Fruit fly (Drosophila melanogaster) whole organism, pupa: ENCODE data around the gene CG14185.

Source experiments
- CG10348 ChIP-seq: fragments of 200-800 bp; sonication (Bioruptor generic); IDR thresholded peaks from 2 replicates; pipeline ENCODE4 v1.3.6; 2022; ENCODE audit warnings: missing biosample characterization, missing genetic modification characterization
- CG34367 ChIP-seq: fragments of 200-800 bp; sonication (Bioruptor generic); optimal IDR thresholded peaks from 2 replicates; lab custom pipeline; 2018; ENCODE audit warnings: missing biosample characterization, mild to moderate bottlenecking, missing genetic modification characterization
- CG8159 ChIP-seq: fragments of 200-800 bp; sonication (Bioruptor generic); optimal IDR thresholded peaks from 3 replicates; lab custom pipeline; 2018; ENCODE audit warnings: missing biosample characterization, mild to moderate bottlenecking, missing genetic modification characterization, moderate library complexity
- CG8301 ChIP-seq: fragments of 200-800 bp; sonication (Bioruptor generic); optimal IDR thresholded peaks from 2 replicates; lab custom pipeline; 2018; ENCODE audit warnings: missing biosample characterization, mild to moderate bottlenecking, missing genetic modification characterization
- CG9948 ChIP-seq: fragments of 200-800 bp; sonication (Bioruptor generic); optimal IDR thresholded peaks from 2 replicates; lab custom pipeline; 2018; ENCODE audit warnings: missing biosample characterization, mild to moderate bottlenecking, missing genetic modification characterization, moderate library complexity
- gl ChIP-seq: fragments of 200-800 bp; sonication (Bioruptor generic); optimal IDR thresholded peaks from 2 replicates; lab custom pipeline; 2018; ENCODE audit warnings: missing biosample characterization, mild to moderate bottlenecking, missing genetic modification characterization

DNA sequence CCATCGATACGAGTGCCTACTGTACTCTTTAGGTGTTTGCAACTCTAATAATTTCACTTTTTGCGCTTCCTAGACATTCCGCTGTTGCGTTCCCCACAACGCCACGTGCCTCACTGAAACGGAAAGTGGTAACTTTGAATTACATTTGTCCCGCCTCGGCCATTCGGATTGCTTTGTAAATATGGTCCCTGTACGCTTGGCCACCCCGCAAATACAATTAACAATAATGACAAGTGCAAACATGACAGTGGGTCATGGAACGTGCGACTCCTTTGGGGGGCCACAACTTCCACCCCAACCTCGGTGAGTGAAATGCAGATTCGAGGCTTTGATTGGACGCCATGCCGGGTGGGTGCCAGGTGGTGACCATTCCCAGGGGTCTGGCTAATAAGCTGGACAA is 5.5 kb downstream of the CG14185 start, which contains the start of gene Ir76b:
- TF ChIP-seq CG10348 (GFP tag; lab: Robert Waterston, UW): no peak
- TF ChIP-seq CG8159: no peak
- TF ChIP-seq CG8301 (tag; lab: Kevin White, UChicago): no peak
- no peak for TF ChIP-seq gl
- TF ChIP-seq CG34367 (tag; lab: Kevin White, UChicago): no peak
- no peak for TF ChIP-seq CG9948 (tag; lab: Kevin White, UChicago)
